Fruit fly (Drosophila melanogaster) whole organism, prepupa: Measurements from ENCODE around the gene CG12224.
A peak's percentile ranks its signal among the peaks of the same experiment; 100 is the strongest.

Experiments
- Blimp-1 ChIP-seq: fragments of 200-800 bp; sonication (Bioruptor generic); optimal IDR thresholded peaks from 3 replicates; lab custom pipeline; 2017; ENCODE audit warnings: missing biosample characterization, missing genetic modification characterization, mild to moderate bottlenecking, moderate library complexity, missing genetic modification reagents
- CG10669 ChIP-seq: fragments of 200-800 bp; sonication (Bioruptor generic); optimal IDR thresholded peaks from 3 replicates; lab custom pipeline; 2018; ENCODE audit warnings: missing biosample characterization, mild to moderate bottlenecking, missing genetic modification characterization, moderate library complexity
- CG11294 ChIP-seq: fragments of 200-800 bp; sonication (Bioruptor generic); IDR thresholded peaks from 2 replicates; pipeline ENCODE4 v1.3.6; 2022; ENCODE audit warnings: missing biosample characterization, missing genetic modification characterization
- CG11762 ChIP-seq: fragments of 200-800 bp; sonication (Bioruptor generic); optimal IDR thresholded peaks from 3 replicates; lab custom pipeline; 2016; ENCODE audit warnings: missing biosample characterization, missing genetic modification characterization; ENCODE audit not compliant: insufficient read depth
- CG11902 ChIP-seq: fragments of 200-800 bp; sonication (Bioruptor generic); optimal IDR thresholded peaks from 3 replicates; lab custom pipeline; 2016; ENCODE audit warnings: missing biosample characterization, missing genetic modification characterization
- CG15336 ChIP-seq: fragments of 200-800 bp; sonication (Bioruptor generic); IDR thresholded peaks from 2 replicates; pipeline ENCODE4 v1.3.6; 2022; ENCODE audit warnings: missing biosample characterization, missing genetic modification characterization
- CG1621 ChIP-seq: fragments of 200-800 bp; sonication (Bioruptor generic); optimal IDR thresholded peaks from 3 replicates; lab custom pipeline; 2018; ENCODE audit warnings: missing biosample characterization, mild to moderate bottlenecking, missing genetic modification characterization
- CG16779 ChIP-seq: fragments of 200-800 bp; sonication (Bioruptor generic); optimal IDR thresholded peaks from 3 replicates; lab custom pipeline; 2017; ENCODE audit warnings: missing biosample characterization, mild to moderate bottlenecking, missing genetic modification characterization
- CG3032 ChIP-seq: fragments of 200-800 bp; optimal IDR thresholded peaks from 2 replicates; lab custom pipeline; 2019; ENCODE audit warnings: missing biosample characterization, mild to moderate bottlenecking, missing genetic modification characterization, moderate library complexity
- CG32006 ChIP-seq: fragments of 200-800 bp; sonication (Bioruptor generic); optimal IDR thresholded peaks from 3 replicates; lab custom pipeline; 2017; ENCODE audit warnings: missing biosample characterization, mild to moderate bottlenecking, missing genetic modification characterization
- CG34406 ChIP-seq: fragments of 200-800 bp; sonication (Bioruptor generic); optimal IDR thresholded peaks from 3 replicates; lab custom pipeline; 2016; ENCODE audit warnings: missing biosample characterization, missing genetic modification characterization
- CG3919 ChIP-seq: fragments of 200-800 bp; sonication (Bioruptor generic); optimal IDR thresholded peaks from 3 replicates; lab custom pipeline; 2016; ENCODE audit warnings: missing biosample characterization, missing genetic modification characterization
- CG4318 ChIP-seq: fragments of 200-800 bp; sonication (Bioruptor generic); optimal IDR thresholded peaks from 3 replicates; lab custom pipeline; 2017; ENCODE audit warnings: missing biosample characterization, mild to moderate bottlenecking, missing genetic modification characterization
- CG6163 ChIP-seq: fragments of 200-800 bp; sonication (Bioruptor generic); IDR thresholded peaks from 3 replicates; pipeline ENCODE4 v1.3.6; 2022; ENCODE audit warnings: missing biosample characterization, missing genetic modification characterization
- CG6276 ChIP-seq: fragments of 200-800 bp; sonication (Bioruptor generic); optimal IDR thresholded peaks from 2 replicates; lab custom pipeline; 2017; ENCODE audit warnings: missing biosample characterization, mild to moderate bottlenecking, missing genetic modification characterization
- CG6854 ChIP-seq: fragments of 200-800 bp; sonication (Bioruptor generic); optimal IDR thresholded peaks from 2 replicates; lab custom pipeline; 2017; ENCODE audit warnings: missing biosample characterization, mild to moderate bottlenecking, missing genetic modification characterization
- CG8319 ChIP-seq: fragments of 200-800 bp; sonication (Bioruptor generic); optimal IDR thresholded peaks from 3 replicates; lab custom pipeline; 2016; ENCODE audit warnings: missing biosample characterization, missing genetic modification characterization
- CG8632 ChIP-seq: fragments of 200-800 bp; sonication (Bioruptor generic); optimal IDR thresholded peaks from 3 replicates; lab custom pipeline; 2016; ENCODE audit warnings: missing biosample characterization, missing genetic modification characterization
- CG9139 ChIP-seq: fragments of 200-800 bp; sonication (Bioruptor generic); optimal IDR thresholded peaks from 3 replicates; lab custom pipeline; 2017; ENCODE audit warnings: missing biosample characterization, mild to moderate bottlenecking, missing genetic modification characterization
- Eip75B ChIP-seq: fragments of 200-800 bp; sonication (Bioruptor generic); optimal IDR thresholded peaks from 3 replicates; lab custom pipeline; 2016; ENCODE audit warnings: missing biosample characterization, missing genetic modification characterization
- Eip78C ChIP-seq: fragments of 200-800 bp; sonication (Bioruptor generic); peaks from one replicate; lab custom pipeline; 2016; ENCODE audit warnings: missing biosample characterization, missing genetic modification characterization
- Eip93F ChIP-seq: fragments of 200-800 bp; sonication (Bioruptor generic); optimal IDR thresholded peaks from 2 replicates; lab custom pipeline; 2016; ENCODE audit warnings: missing biosample characterization, mild to moderate bottlenecking, missing genetic modification characterization
- Ets21C ChIP-seq: fragments of 200-800 bp; sonication (Bioruptor generic); optimal IDR thresholded peaks from 3 replicates; lab custom pipeline; 2016; ENCODE audit warnings: missing biosample characterization, missing genetic modification characterization
- Hr39 ChIP-seq: fragments of 200-800 bp; sonication (Bioruptor generic); optimal IDR thresholded peaks from 2 replicates; lab custom pipeline; 2016; ENCODE audit warnings: missing biosample characterization, missing genetic modification characterization
- Hr4 ChIP-seq: fragments of 200-800 bp; sonication (Bioruptor generic); optimal IDR thresholded peaks from 3 replicates; lab custom pipeline; 2016; ENCODE audit warnings: missing biosample characterization, missing genetic modification characterization
- Lpt ChIP-seq: fragments of 200-800 bp; sonication (Bioruptor generic); optimal IDR thresholded peaks from 3 replicates; lab custom pipeline; 2016; ENCODE audit warnings: missing biosample characterization, missing genetic modification characterization
- Met ChIP-seq: fragments of 200-800 bp; sonication (Bioruptor generic); optimal IDR thresholded peaks from 3 replicates; lab custom pipeline; 2016; ENCODE audit warnings: missing biosample characterization, missing genetic modification characterization
- Smox ChIP-seq: fragments of 200-800 bp; sonication (Bioruptor generic); optimal IDR thresholded peaks from 3 replicates; lab custom pipeline; 2016; ENCODE audit warnings: missing biosample characterization, missing genetic modification characterization
- Sox102F ChIP-seq: fragments of 200-800 bp; sonication (Bioruptor generic); optimal IDR thresholded peaks from 2 replicates; lab custom pipeline; 2016; ENCODE audit warnings: missing biosample characterization, mild to moderate bottlenecking, missing genetic modification characterization
- Sox14 ChIP-seq: fragments of 200-800 bp; sonication (Bioruptor generic); optimal IDR thresholded peaks from 3 replicates; lab custom pipeline; 2016; ENCODE audit warnings: missing biosample characterization, missing genetic modification characterization
- achi ChIP-seq: fragments of 200-800 bp; sonication (Bioruptor generic); optimal IDR thresholded peaks from 3 replicates; lab custom pipeline; 2016; ENCODE audit warnings: missing biosample characterization, missing genetic modification characterization
- dac ChIP-seq: fragments of 200-800 bp; sonication (Bioruptor generic); optimal IDR thresholded peaks from 2 replicates; lab custom pipeline; 2017; ENCODE audit warnings: missing biosample characterization, mild to moderate bottlenecking, missing genetic modification characterization
- dsx ChIP-seq: fragments of 200-800 bp; optimal IDR thresholded peaks from 3 replicates; lab custom pipeline; 2019; ENCODE audit warnings: missing biosample characterization, mild to moderate bottlenecking, missing genetic modification characterization, moderate library complexity; ENCODE audit not compliant: poor library complexity, severe bottlenecking
- eg ChIP-seq: fragments of 200-800 bp; sonication (Bioruptor generic); IDR thresholded peaks from 3 replicates; pipeline ENCODE4 v1.3.6; 2022; ENCODE audit warnings: missing biosample characterization, missing genetic modification characterization
- esn ChIP-seq: fragments of 200-800 bp; sonication (Bioruptor generic); optimal IDR thresholded peaks from 2 replicates; lab custom pipeline; 2016; ENCODE audit warnings: missing biosample characterization, mild to moderate bottlenecking, missing genetic modification characterization, moderate library complexity
- fd59A ChIP-seq: fragments of 200-800 bp; sonication (Bioruptor generic); optimal IDR thresholded peaks from 2 replicates; lab custom pipeline; 2017; ENCODE audit warnings: missing biosample characterization, mild to moderate bottlenecking, missing genetic modification characterization, missing genetic modification reagents
- fkh ChIP-seq: fragments of 200-800 bp; sonication (Bioruptor generic); optimal IDR thresholded peaks from 3 replicates; lab custom pipeline; 2017; ENCODE audit warnings: missing biosample characterization, mild to moderate bottlenecking, missing genetic modification characterization, moderate library complexity
- svp ChIP-seq: fragments of 200-800 bp; sonication (Bioruptor generic); peaks from one replicate; lab custom pipeline; 2016; ENCODE audit warnings: missing biosample characterization, missing genetic modification characterization
- topi ChIP-seq: fragments of 200-800 bp; sonication (Bioruptor generic); optimal IDR thresholded peaks from 3 replicates; lab custom pipeline; 2016; ENCODE audit warnings: missing biosample characterization, missing genetic modification characterization
- vri ChIP-seq: fragments of 200-800 bp; sonication (Bioruptor generic); optimal IDR thresholded peaks from 3 replicates; lab custom pipeline; 2016; ENCODE audit warnings: missing biosample characterization, mild to moderate bottlenecking, missing genetic modification characterization

CG12224 gene

dm6 chr3R:11992934-11993670 lies 11.2 kb upstream of the CG12224 start, which contains the start of gene mfas:
TSS of gene mfas (minus strand) at chr3R:11993315.
- no peak for TF ChIP-seq fd59A (GFP tag; lab: Kevin White, UChicago)
- peak; percentile 56 for TF ChIP-seq CG6854 (GFP tag; lab: Kevin White, UChicago)
- peak; percentile 77 for TF ChIP-seq svp (GFP tag; lab: Kevin White, UChicago)
- TF ChIP-seq CG8319 (GFP tag; lab: Kevin White, UChicago): no peak
- TF ChIP-seq CG3919: peak; percentile 12
- peak; percentile 2 for TF ChIP-seq esn (GFP tag; lab: Kevin White, UChicago)
- TF ChIP-seq fkh (GFP tag; lab: Kevin White, UChicago): peak; percentile 76
- TF ChIP-seq vri (GFP tag; lab: Kevin White, UChicago): no peak
- peak; percentile 17 for TF ChIP-seq Eip75B
- TF ChIP-seq CG15336: peak; percentile 30; the same call in 1 of the 2 replicates
- TF ChIP-seq Eip78C (GFP tag; lab: Kevin White, UChicago): peak; percentile 44
- TF ChIP-seq dsx (GFP tag; lab: Kevin White, UChicago): peak; percentile 33
- TF ChIP-seq Lpt: peak; percentile 42
- peak; percentile 53; the same call in 2 of the 3 replicates for TF ChIP-seq CG6163 (GFP tag; lab: Robert Waterston, UW)
- peak; percentile 6 for TF ChIP-seq CG3032
- TF ChIP-seq CG4318 (GFP tag; lab: Kevin White, UChicago): no peak
- no peak for TF ChIP-seq Eip93F (GFP tag; lab: Kevin White, UChicago)
- TF ChIP-seq CG16779 (tag; lab: Kevin White, UChicago): peak; percentile 0
- TF ChIP-seq CG9139 (GFP tag; lab: Kevin White, UChicago): peak; percentile 39
- TF ChIP-seq Ets21C: no peak

dm6 chr3R:11991538-11992164 lies 9.8 kb upstream of the CG12224 start:
- TF ChIP-seq achi: no peak
- peak; percentile 90 for TF ChIP-seq svp (GFP tag; lab: Kevin White, UChicago)
- TF ChIP-seq Eip78C (GFP tag; lab: Kevin White, UChicago): peak; percentile 67
- no peak for TF ChIP-seq CG34406 (GFP tag; lab: Kevin White, UChicago)
- no peak for TF ChIP-seq CG10669 (GFP tag; lab: Kevin White, UChicago)
- TF ChIP-seq Blimp-1 (GFP tag; lab: Kevin White, UChicago): peak; percentile 10
- TF ChIP-seq CG8632: no peak
- no peak for TF ChIP-seq Sox14 (GFP tag; lab: Kevin White, UChicago)
- TF ChIP-seq fkh (GFP tag; lab: Kevin White, UChicago): peak; percentile 60
- peak; percentile 23 for TF ChIP-seq Sox102F (GFP tag; lab: Kevin White, UChicago)
- TF ChIP-seq CG6854 (GFP tag; lab: Kevin White, UChicago): peak; percentile 80

DNA sequence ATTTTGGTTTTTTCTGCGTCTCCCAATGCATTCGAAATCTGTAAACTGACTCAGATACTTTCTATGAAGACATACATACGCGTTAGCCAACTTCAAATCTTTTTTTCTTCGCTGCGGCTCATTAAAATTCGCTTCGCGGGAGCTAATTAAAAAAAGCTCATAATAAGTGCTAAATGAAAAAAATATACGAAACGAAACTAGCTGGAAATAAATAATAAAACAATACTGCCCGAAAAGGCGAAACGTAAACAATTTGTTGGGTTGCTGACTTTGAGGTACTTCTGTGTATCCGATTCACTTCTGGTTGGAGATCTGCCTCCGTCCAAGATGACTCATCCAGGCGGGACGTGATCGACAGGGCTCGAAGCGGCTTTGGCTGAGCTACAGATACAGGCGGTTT lies 8.1 kb upstream of the CG12224 start:
- no peak for TF ChIP-seq Hr4 (GFP tag; lab: Kevin White, UChicago)
- TF ChIP-seq CG6276 (GFP tag; lab: Kevin White, UChicago): no peak
- no peak for TF ChIP-seq CG11762 (GFP tag; lab: Kevin White, UChicago)
- no peak for TF ChIP-seq dac
- no peak for TF ChIP-seq topi (GFP tag; lab: Kevin White, UChicago)
- no peak for TF ChIP-seq CG1621 (tag; lab: Kevin White, UChicago)
- no peak for TF ChIP-seq Hr39 (GFP tag; lab: Kevin White, UChicago)
- TF ChIP-seq eg (GFP tag; lab: Robert Waterston, UW): no peak
- TF ChIP-seq Met (GFP tag; lab: Kevin White, UChicago): no peak
- TF ChIP-seq Smox (GFP tag; lab: Kevin White, UChicago): no peak
- TF ChIP-seq Lpt: no peak
- TF ChIP-seq CG3919: no peak
- no peak for TF ChIP-seq CG11902 (GFP tag; lab: Kevin White, UChicago)
- TF ChIP-seq CG32006 (GFP tag; lab: Kevin White, UChicago): no peak
- TF ChIP-seq CG34406 (GFP tag; lab: Kevin White, UChicago): no peak
- TF ChIP-seq CG11294 (GFP tag; lab: Robert Waterston, UW): no peak
